Worm (Caenorhabditis elegans) whole organism, L3 larva: ENCODE results near the gene srw-60.

Experiments used
- ZK546.5 ChIP-seq: sonication (generic microtip); optimal IDR thresholded peaks from 2 replicates; lab custom pipeline; 2017; ENCODE audit warnings: missing biosample characterization, missing genetic modification characterization
- aly-2 ChIP-seq: fragments of 150-350 bp; optimal IDR thresholded peaks from 2 replicates; lab custom pipeline; 2014; ENCODE audit warnings: missing biosample characterization, missing genetic modification characterization
- ama-1 ChIP-seq: fragments of 150-350 bp; optimal IDR thresholded peaks from 2 replicates; lab custom pipeline; 2018
- ceh-28 ChIP-seq: fragments of 150-350 bp; optimal IDR thresholded peaks from 2 replicates; lab custom pipeline; 2014; ENCODE audit warnings: missing biosample characterization, missing genetic modification reagents, missing genetic modification characterization
- ceh-9 ChIP-seq: sonication (generic microtip); optimal IDR thresholded peaks from 2 replicates; lab custom pipeline; 2018; ENCODE audit warnings: missing biosample characterization, missing genetic modification characterization
- daf-12 ChIP-seq: fragments of 150-350 bp; optimal IDR thresholded peaks from 2 replicates; lab custom pipeline; 2014; ENCODE audit warnings: missing biosample characterization, missing genetic modification reagents, missing genetic modification characterization
- egl-27 ChIP-seq: sonication (generic microtip); optimal IDR thresholded peaks from 4 replicates; lab custom pipeline; 2017; ENCODE audit warnings: missing biosample characterization, missing genetic modification reagents, missing genetic modification characterization
- elt-1 ChIP-seq: fragments of 150-350 bp; optimal IDR thresholded peaks from 2 replicates; lab custom pipeline; 2014; ENCODE audit warnings: missing biosample characterization, missing genetic modification characterization
- elt-3 ChIP-seq, 3 experiments: fragments of 150-350 bp in 1 of 3; sonication (generic microtip) in 2 of 3; optimal IDR thresholded peaks; 2 replicates in 2 of 3; 4 replicates in 1 of 3; lab custom pipeline; 2014 to 2017; ENCODE audit warnings: missing biosample characterization in 3 of 3, missing genetic modification characterization in 3 of 3
- eor-1 ChIP-seq, 2 experiments: fragments of 150-350 bp; optimal IDR thresholded peaks; 2 replicates each; lab custom pipeline; 2014 to 2018; ENCODE audit warnings: missing biosample characterization in 2 of 2, missing genetic modification characterization in 2 of 2
- fkh-10 ChIP-seq: sonication (generic microtip); optimal IDR thresholded peaks from 2 replicates; lab custom pipeline; 2017; ENCODE audit warnings: missing biosample characterization, missing genetic modification reagents, missing genetic modification characterization
- fkh-2 ChIP-seq: fragments of 150-350 bp; optimal IDR thresholded peaks from 2 replicates; lab custom pipeline; 2014; ENCODE audit warnings: missing biosample characterization, missing genetic modification reagents, missing genetic modification characterization
- hmg-11 ChIP-seq: sonication (generic microtip); optimal IDR thresholded peaks from 2 replicates; lab custom pipeline; 2016; ENCODE audit warnings: missing genetic modification characterization, missing compliant biosample characterization
- jun-1 ChIP-seq: fragments of 150-350 bp; optimal IDR thresholded peaks from 2 replicates; lab custom pipeline; 2014; ENCODE audit warnings: missing biosample characterization, missing genetic modification reagents, missing genetic modification characterization
- lin-15B ChIP-seq: fragments of 150-350 bp; optimal IDR thresholded peaks from 2 replicates; lab custom pipeline; 2014; ENCODE audit warnings: missing biosample characterization, missing genetic modification characterization
- lin-39 ChIP-seq: fragments of 150-350 bp; optimal IDR thresholded peaks from 2 replicates; lab custom pipeline; 2018; ENCODE audit warnings: missing biosample characterization, missing genetic modification reagents, missing genetic modification characterization
- lsy-12 ChIP-seq: sonication (generic microtip); optimal IDR thresholded peaks from 2 replicates; lab custom pipeline; 2016; ENCODE audit warnings: mild to moderate bottlenecking, missing genetic modification characterization, missing compliant biosample characterization
- mdl-1 ChIP-seq: fragments of 150-350 bp; optimal IDR thresholded peaks from 2 replicates; lab custom pipeline; 2014; ENCODE audit warnings: missing biosample characterization, missing genetic modification characterization
- mml-1 ChIP-seq: fragments of 150-350 bp; sonication (generic microtip); optimal IDR thresholded peaks from 3 replicates; lab custom pipeline; 2014; ENCODE audit warnings: missing biosample characterization, missing genetic modification characterization
- nfya-1 ChIP-seq: sonication (generic microtip); optimal IDR thresholded peaks from 2 replicates; lab custom pipeline; 2017; ENCODE audit warnings: missing genetic modification characterization, mild to moderate bottlenecking, missing compliant biosample characterization, antibody characterized with exemption, moderate library complexity; ENCODE audit not compliant: insufficient read depth
- nhr-11 ChIP-seq: fragments of 150-350 bp; optimal IDR thresholded peaks from 2 replicates; lab custom pipeline; 2014; ENCODE audit warnings: missing biosample characterization, missing genetic modification characterization
- nhr-23 ChIP-seq: fragments of 150-350 bp; optimal IDR thresholded peaks from 2 replicates; lab custom pipeline; 2014; ENCODE audit warnings: missing biosample characterization, missing genetic modification reagents, missing genetic modification characterization
- nhr-25 ChIP-seq: sonication (generic microtip); optimal IDR thresholded peaks from 2 replicates; lab custom pipeline; 2017; ENCODE audit warnings: missing biosample characterization, missing genetic modification characterization
- nhr-28 ChIP-seq: fragments of 150-350 bp; optimal IDR thresholded peaks from 2 replicates; lab custom pipeline; 2014; ENCODE audit warnings: missing biosample characterization, missing genetic modification characterization
- nhr-67 ChIP-seq: fragments of 150-350 bp; optimal IDR thresholded peaks from 2 replicates; lab custom pipeline; 2014; ENCODE audit warnings: missing biosample characterization, missing genetic modification characterization
- nhr-76 ChIP-seq: fragments of 150-350 bp; sonication (generic microtip); optimal IDR thresholded peaks from 5 replicates; lab custom pipeline; 2014; ENCODE audit warnings: missing biosample characterization, missing genetic modification characterization
- pha-4 ChIP-seq: fragments of 150-350 bp; optimal IDR thresholded peaks from 2 replicates; lab custom pipeline; 2014; ENCODE audit warnings: missing biosample characterization, missing genetic modification reagents, missing genetic modification characterization
- pqm-1 ChIP-seq: fragments of 150-350 bp; optimal IDR thresholded peaks from 2 replicates; lab custom pipeline; 2017; ENCODE audit warnings: missing biosample characterization, missing genetic modification characterization, inconsistent platforms
- sea-2 ChIP-seq: fragments of 150-350 bp; sonication (generic microtip); optimal IDR thresholded peaks from 4 replicates; lab custom pipeline; 2014; ENCODE audit warnings: missing biosample characterization, missing genetic modification reagents, missing genetic modification characterization
- snpc-4 ChIP-seq: fragments of 150-350 bp; optimal IDR thresholded peaks from 2 replicates; lab custom pipeline; 2014; ENCODE audit warnings: missing biosample characterization, missing genetic modification characterization
- unc-39 ChIP-seq: sonication (generic microtip); optimal IDR thresholded peaks from 4 replicates; lab custom pipeline; 2017; ENCODE audit warnings: missing biosample characterization, missing genetic modification characterization
- unc-62 ChIP-seq: fragments of 150-350 bp; sonication (generic microtip); optimal IDR thresholded peaks from 4 replicates; lab custom pipeline; 2014; ENCODE audit warnings: missing biosample characterization, missing genetic modification reagents, missing genetic modification characterization
- zag-1 ChIP-seq: fragments of 150-350 bp; optimal IDR thresholded peaks from 2 replicates; lab custom pipeline; 2014; ENCODE audit warnings: missing biosample characterization, missing genetic modification characterization
- ztf-11 ChIP-seq: fragments of 150-350 bp; optimal IDR thresholded peaks from 2 replicates; lab custom pipeline; 2014; ENCODE audit warnings: missing biosample characterization, missing genetic modification characterization

The srw-60 gene

DNA sequence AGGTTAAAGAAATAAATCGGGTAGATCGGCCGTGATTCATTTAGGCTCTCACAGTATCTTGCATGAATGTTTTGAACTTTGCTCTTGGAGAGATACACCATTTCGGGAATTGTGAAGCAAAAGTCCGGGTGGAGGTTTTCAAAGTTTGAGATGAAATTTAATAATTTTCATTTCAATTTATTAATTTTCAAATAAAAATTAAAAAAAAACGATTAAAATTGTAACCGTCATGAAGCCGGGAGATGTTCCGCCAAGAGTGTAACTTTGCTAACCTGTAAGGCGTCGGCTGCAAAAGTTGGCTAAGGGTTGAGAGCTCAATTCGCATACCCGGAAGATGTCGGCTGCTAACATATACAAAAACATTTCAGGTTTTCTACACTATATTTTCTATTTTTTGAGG, 24.1 kb upstream of the srw-60 start, which contains the start of gene irld-67:
Gene irld-67, minus strand, starts transcription at position 101 of the 400 bp plus-strand sequence.
- TF ChIP-seq ceh-28 (tag; lab: Kevin White, UChicago), result no peak
- no peak for TF ChIP-seq nhr-11 (tag; lab: Kevin White, UChicago)
- TF ChIP-seq egl-27 (tag; lab: Kevin White, UChicago), result no peak

DNA sequence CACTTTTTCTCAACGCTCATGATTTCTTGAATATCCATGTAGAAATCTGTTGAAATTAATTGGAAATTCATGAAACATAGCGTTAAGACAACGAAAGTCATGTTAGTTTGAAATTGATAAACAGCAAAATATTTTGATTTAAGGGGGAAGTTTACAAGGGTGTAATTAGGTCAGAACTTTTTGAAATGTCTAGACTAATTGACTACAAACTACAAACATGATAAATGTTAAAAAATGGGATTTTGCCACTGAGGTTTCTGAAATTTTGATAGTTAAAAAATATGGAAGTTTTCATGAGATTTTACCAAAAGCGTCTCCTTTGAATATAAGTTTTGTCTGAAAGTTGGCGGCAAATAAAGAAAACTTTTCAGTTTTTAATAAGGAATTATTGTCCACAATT, 20.6 kb upstream of the srw-60 start, which contains the start of gene irld-65:
Gene irld-65, minus strand, starts transcription at position 101 of the 400 bp plus-strand sequence.
- no peak for TF ChIP-seq ztf-11 (tag; lab: Kevin White, UChicago)
- TF ChIP-seq pqm-1 (tag; lab: Kevin White, UChicago), result no peak
- no peak for TF ChIP-seq fkh-2
- no peak for TF ChIP-seq zag-1 (tag; lab: Kevin White, UChicago)
- TF ChIP-seq snpc-4, result no peak
- no peak for TF ChIP-seq hmg-11 (tag; lab: Kevin White, UChicago)
- no peak for TF ChIP-seq jun-1 (tag; lab: Kevin White, UChicago)
- TF ChIP-seq unc-62 (GFP tag; lab: Kevin White, UChicago), result no peak
- TF ChIP-seq, all 47 proteins: peak for 0

DNA sequence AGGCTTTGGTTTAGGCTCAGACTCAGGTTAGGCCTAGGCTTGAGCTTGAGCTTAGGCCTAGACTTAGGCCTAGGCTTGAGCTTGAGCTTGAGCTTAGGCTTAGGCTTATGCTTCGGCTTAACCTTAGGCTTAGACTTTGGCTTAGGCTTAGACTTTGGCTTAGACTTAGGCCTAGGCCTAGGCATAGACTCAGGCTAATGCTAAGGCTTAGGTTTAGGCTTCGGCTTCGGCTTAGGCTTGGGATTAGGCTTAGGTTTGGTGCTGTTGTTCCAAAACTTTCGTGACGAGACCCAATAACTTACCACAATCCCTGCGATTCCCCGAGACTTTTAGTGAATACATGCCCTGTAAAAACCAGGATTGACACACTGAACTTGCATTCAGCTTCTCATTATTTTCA, 18.7 kb upstream of the srw-60 start:
- TF ChIP-seq fkh-10 (no peak), nhr-25 (no peak), pha-4 (tag; lab: Kevin White, UChicago) (no peak), elt-3 (tag; optimal IDR thresholded peaks at IDR 0.05; lab: Kevin White, UChicago) (no peak), nhr-67 (no peak), ZK546.5 (tag; lab: Kevin White, UChicago) (no peak)

DNA sequence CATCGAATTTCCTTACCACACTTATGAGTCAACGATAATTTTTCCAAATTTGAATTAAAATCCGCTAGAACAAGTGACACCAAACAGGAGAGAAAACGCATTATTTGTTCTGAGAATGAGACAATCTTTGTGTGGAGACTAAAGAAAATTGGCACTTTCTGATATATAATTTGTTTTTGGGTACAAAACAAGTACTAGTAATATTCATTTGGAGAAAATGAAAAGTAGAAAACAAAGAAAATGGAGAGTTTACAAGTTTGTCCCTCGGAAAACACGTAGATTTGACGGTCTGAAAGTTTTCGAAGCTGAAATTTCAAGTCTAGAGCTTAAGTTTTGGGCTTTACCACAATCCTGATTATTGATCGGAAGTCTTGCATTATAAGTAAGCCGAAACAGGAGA, 17.7 kb upstream of the srw-60 start, which contains the start of gene irld-66:
Gene irld-66, minus strand, starts transcription at position 101 of the 400 bp plus-strand sequence.
- TF ChIP-seq lin-39 (tag; lab: Kevin White, UChicago) (no peak), lsy-12 (tag; lab: Kevin White, UChicago) (no peak), lin-15B (tag; lab: Kevin White, UChicago) (no peak), ceh-28 (tag; lab: Kevin White, UChicago) (no peak), daf-12 (tag; lab: Kevin White, UChicago) (no peak), unc-62 (GFP tag; lab: Kevin White, UChicago) (no peak), nhr-11 (tag; lab: Kevin White, UChicago) (no peak), pqm-1 (tag; lab: Kevin White, UChicago) (no peak), ceh-9 (tag; lab: Kevin White, UChicago) (no peak), nfya-1 (no peak)

- TF ChIP-seq hmg-11 (tag; lab: Kevin White, UChicago) (no peak), nhr-23 (tag; lab: Kevin White, UChicago) (no peak), nhr-11 (tag; lab: Kevin White, UChicago) (no peak), elt-1 (no peak), aly-2 (tag; lab: Kevin White, UChicago) (no peak), nhr-76 (tag; lab: Kevin White, UChicago) (no peak), daf-12 (tag; lab: Kevin White, UChicago) (no peak), lin-15B (tag; lab: Kevin White, UChicago) (no peak), eor-1 (tag; optimal IDR thresholded peaks at IDR 0.05; lab: Kevin White, UChicago) (no peak), nfya-1 (no peak), mdl-1 (tag; lab: Kevin White, UChicago) (no peak), sea-2 (GFP tag; lab: Kevin White, UChicago) (no peak), nhr-28 (no peak), ZK546.5 (tag; lab: Kevin White, UChicago) (no peak), ceh-28 (tag; lab: Kevin White, UChicago) (no peak), mml-1 (tag; lab: Kevin White, UChicago) (no peak), ama-1 (lab: Kevin White, UChicago) (no peak), lin-39 (tag; lab: Kevin White, UChicago) (no peak), unc-39 (tag; lab: Kevin White, UChicago) (no peak)
Measured at ce11 chrII:2943966-2944365, 14.4 kb upstream of the srw-60 start, which contains the start of the genes irld-50 and irld-49. Gene irld-50, minus strand, starts transcription at chrII:2944066. Gene irld-49, plus strand, starts transcription at chrII:2944176.
